Worm (Caenorhabditis elegans) whole organism, L2 larva: Measurements from ENCODE around the gene twk-10.

Experiments
- ZK546.5 ChIP-seq: sonication (generic microtip); optimal IDR thresholded peaks from 2 replicates; lab custom pipeline; 2017; ENCODE audit warnings: missing biosample characterization, missing genetic modification characterization
- ama-1 ChIP-seq: fragments of 150-350 bp; optimal IDR thresholded peaks from 2 replicates; lab custom pipeline; 2018; ENCODE audit warnings: inconsistent platforms
- lin-39 ChIP-seq: fragments of 150-350 bp; optimal IDR thresholded peaks from 2 replicates; lab custom pipeline; 2014; ENCODE audit warnings: missing biosample characterization, missing genetic modification reagents, missing genetic modification characterization
- mdl-1 ChIP-seq, 2 experiments: fragments of 150-350 bp in 1 of 2; sonication (generic microtip) in 1 of 2; optimal IDR thresholded peaks; 2 replicates each; lab custom pipeline; 2017; ENCODE audit warnings: missing biosample characterization in 2 of 2, missing genetic modification characterization in 2 of 2
- nhr-6 ChIP-seq: fragments of 150-350 bp; optimal IDR thresholded peaks from 2 replicates; lab custom pipeline; 2014; ENCODE audit warnings: missing biosample characterization, missing genetic modification characterization
- unc-62 ChIP-seq: fragments of 150-350 bp; optimal IDR thresholded peaks from 2 replicates; lab custom pipeline; 2014; ENCODE audit warnings: missing biosample characterization, missing genetic modification reagents, missing genetic modification characterization

DNA sequence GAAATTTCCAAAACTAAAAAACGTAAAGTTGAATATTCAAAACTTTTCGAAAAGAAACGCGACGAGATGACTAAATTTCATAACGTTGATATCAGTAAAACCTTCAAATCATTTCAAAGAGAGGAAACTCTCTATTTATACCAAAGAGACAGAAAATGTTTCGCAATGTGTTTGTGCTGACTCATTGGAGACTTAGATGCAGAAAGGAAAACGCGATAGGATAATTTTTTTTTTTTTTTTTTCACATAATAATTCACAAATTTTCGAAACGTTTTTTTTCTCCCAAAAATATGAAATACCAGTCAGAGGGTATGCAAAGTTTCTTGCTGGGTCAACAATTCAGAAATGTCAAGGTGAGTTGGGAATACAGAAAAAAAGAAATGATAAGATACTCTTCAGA lies 54.1 kb downstream of the twk-10 start:
- no peak for TF ChIP-seq unc-62
- no peak for TF ChIP-seq nhr-6 (tag; lab: Kevin White, UChicago)
- TF ChIP-seq ZK546.5 (tag; lab: Kevin White, UChicago), result no peak
- TF ChIP-seq lin-39 (tag; lab: Kevin White, UChicago), result no peak
- TF ChIP-seq ama-1 (lab: Kevin White, UChicago), result no peak
- no peak for TF ChIP-seq mdl-1 (tag; optimal IDR thresholded peaks at IDR 0.05; lab: Kevin White, UChicago)
